Fruit fly (Drosophila melanogaster) whole organism, embryonic: ENCODE data around the gene 7B2.

ENCODE experiments used
- CG12769 ChIP-seq: fragments of 200-800 bp; sonication (Bioruptor generic); optimal IDR thresholded peaks from 2 replicates; lab custom pipeline; 2019; ENCODE audit warnings: missing biosample characterization, mild to moderate bottlenecking, missing genetic modification characterization, moderate library complexity
- CG14965 ChIP-seq: fragments of 200-800 bp; sonication (Bioruptor generic); optimal IDR thresholded peaks from 2 replicates; lab custom pipeline; 2016; ENCODE audit warnings: missing biosample characterization, missing genetic modification characterization, borderline replicate concordance
- CG2129 ChIP-seq: fragments of 200-800 bp; sonication (Bioruptor generic); IDR thresholded peaks from 2 replicates; pipeline ENCODE4 v1.3.6; 2022; ENCODE audit warnings: missing biosample characterization, missing genetic modification characterization; ENCODE audit not compliant: partially characterized antibody
- CG2199 ChIP-seq: fragments of 200-800 bp; sonication (Bioruptor generic); IDR thresholded peaks from 3 replicates; pipeline ENCODE4 v1.3.6; 2022; ENCODE audit warnings: missing biosample characterization, missing genetic modification characterization
- CG30020 ChIP-seq: fragments of 200-800 bp; optimal IDR thresholded peaks from 2 replicates; lab custom pipeline; 2019; ENCODE audit warnings: missing biosample characterization, mild to moderate bottlenecking, missing genetic modification characterization, moderate library complexity
- CG32532 ChIP-seq: fragments of 200-800 bp; sonication (Bioruptor generic); IDR thresholded peaks from 2 replicates; pipeline ENCODE4 v1.3.6; 2022; ENCODE audit warnings: missing biosample characterization, missing genetic modification characterization
- CG32772 ChIP-seq: fragments of 200-800 bp; sonication (Bioruptor generic); IDR thresholded peaks from 2 replicates; pipeline ENCODE4 v1.3.6; 2022; ENCODE audit warnings: missing biosample characterization, missing genetic modification characterization
- CG3281 ChIP-seq: fragments of 200-800 bp; sonication (Bioruptor generic); optimal IDR thresholded peaks from 3 replicates; lab custom pipeline; 2017; ENCODE audit warnings: missing biosample characterization, mild to moderate bottlenecking, missing genetic modification characterization
- CG33557 ChIP-seq: fragments of 200-800 bp; sonication (Bioruptor generic); optimal IDR thresholded peaks from 2 replicates; lab custom pipeline; 2019; ENCODE audit warnings: missing biosample characterization, mild to moderate bottlenecking, missing genetic modification characterization, moderate library complexity
- CG42726 ChIP-seq: fragments of 200-800 bp; sonication (Bioruptor generic); IDR thresholded peaks from 2 replicates; pipeline ENCODE4 v1.3.6; 2022; ENCODE audit warnings: missing biosample characterization, missing genetic modification characterization; ENCODE audit not compliant: partially characterized antibody
- CG4617 ChIP-seq: fragments of 200-800 bp; sonication (Bioruptor generic); optimal IDR thresholded peaks from 3 replicates; lab custom pipeline; 2016; ENCODE audit warnings: missing biosample characterization, missing genetic modification characterization, borderline replicate concordance
- CG6272 ChIP-seq: fragments of 200-800 bp; sonication (Bioruptor generic); IDR thresholded peaks from 2 replicates; pipeline ENCODE4 v1.3.6; 2022; ENCODE audit warnings: missing biosample characterization, missing genetic modification characterization
- CG6791 ChIP-seq: fragments of 200-800 bp; sonication (Bioruptor generic); IDR thresholded peaks from 3 replicates; pipeline ENCODE4 v1.3.6; 2022; ENCODE audit warnings: missing biosample characterization, missing genetic modification characterization; ENCODE audit not compliant: partially characterized antibody
- CG8089 ChIP-seq: fragments of 200-800 bp; sonication (Bioruptor generic); optimal IDR thresholded peaks from 3 replicates; lab custom pipeline; 2016; ENCODE audit warnings: missing biosample characterization, missing genetic modification characterization
- CG8478 ChIP-seq: fragments of >200 bp; optimal IDR thresholded peaks from 2 replicates; lab custom pipeline; 2018
- Camta ChIP-seq: fragments of 200-800 bp; sonication (Bioruptor generic); optimal IDR thresholded peaks from 2 replicates; lab custom pipeline; 2016; ENCODE audit warnings: missing biosample characterization, missing genetic modification characterization
- D ChIP-seq, 2 experiments: fragments of 200-800 bp in 1 of 2; fragments of >200 bp in 1 of 2; sonication (Bioruptor generic) in 1 of 2; optimal IDR thresholded peaks; 2 replicates in 1 of 2; 3 replicates in 1 of 2; lab custom pipeline; 2017; ENCODE audit warnings: mild to moderate bottlenecking in 1 of 2, missing biosample characterization in 1 of 2, missing genetic modification characterization in 1 of 2, missing genetic modification reagents in 1 of 2
- Dek ChIP-seq: fragments of 200-800 bp; sonication (Bioruptor generic); optimal IDR thresholded peaks from 3 replicates; lab custom pipeline; 2019; ENCODE audit warnings: missing biosample characterization, mild to moderate bottlenecking, missing genetic modification characterization, moderate library complexity
- Dref ChIP-seq: fragments of 200-800 bp; sonication (Bioruptor generic); IDR thresholded peaks from 2 replicates; pipeline ENCODE4 v1.3.6; 2022; ENCODE audit warnings: missing biosample characterization, missing genetic modification characterization
- Fer2 ChIP-seq: fragments of 200-800 bp; sonication (Bioruptor generic); optimal IDR thresholded peaks from 2 replicates; lab custom pipeline; 2018; ENCODE audit warnings: missing biosample characterization, mild to moderate bottlenecking, missing genetic modification characterization, moderate library complexity
- H15 ChIP-seq: fragments of 200-800 bp; sonication (Bioruptor generic); IDR thresholded peaks from 3 replicates; pipeline ENCODE4 v1.3.6; 2022; ENCODE audit warnings: missing biosample characterization, missing genetic modification characterization
- Lim3 ChIP-seq: fragments of 200-800 bp; sonication (Bioruptor generic); IDR thresholded peaks from 2 replicates; pipeline ENCODE4 v1.3.6; 2022; ENCODE audit warnings: missing biosample characterization, missing genetic modification characterization
- Mad ChIP-seq: fragments of 200-800 bp; sonication (Bioruptor generic); optimal IDR thresholded peaks from 2 replicates; lab custom pipeline; 2016; ENCODE audit warnings: missing biosample characterization, missing genetic modification characterization
- Opbp ChIP-seq: fragments of 200-800 bp; sonication (Bioruptor generic); IDR thresholded peaks from 3 replicates; pipeline ENCODE4 v1.3.6; 2022; ENCODE audit warnings: missing biosample characterization, missing genetic modification characterization; ENCODE audit not compliant: partially characterized antibody
- PHDP ChIP-seq: fragments of 200-800 bp; sonication (Bioruptor generic); optimal IDR thresholded peaks from 3 replicates; lab custom pipeline; 2018; ENCODE audit warnings: missing biosample characterization, mild to moderate bottlenecking, missing genetic modification characterization, moderate library complexity
- Side ChIP-seq: fragments of 200-800 bp; sonication (Bioruptor generic); optimal IDR thresholded peaks from 2 replicates; lab custom pipeline; 2016; ENCODE audit warnings: missing biosample characterization, missing genetic modification characterization
- Sry-β ChIP-seq: fragments of 200-800 bp; sonication (Bioruptor generic); optimal IDR thresholded peaks from 2 replicates; lab custom pipeline; 2018; ENCODE audit warnings: missing biosample characterization, mild to moderate bottlenecking, missing genetic modification characterization, moderate library complexity
- Tbp ChIP-seq: fragments of >200 bp; optimal IDR thresholded peaks from 2 replicates; lab custom pipeline; 2018; ENCODE audit warnings: missing biosample characterization, missing genetic modification characterization
- Vsx1 ChIP-seq: fragments of 200-800 bp; sonication (Bioruptor generic); optimal IDR thresholded peaks from 2 replicates; lab custom pipeline; 2017; ENCODE audit warnings: missing biosample characterization, mild to moderate bottlenecking, missing genetic modification characterization, missing genetic modification reagents
- al ChIP-seq: fragments of 200-800 bp; sonication (Bioruptor generic); IDR thresholded peaks from 2 replicates; pipeline ENCODE4 v1.3.6; 2022; ENCODE audit warnings: missing biosample characterization, missing genetic modification characterization
- ap ChIP-seq: fragments of 200-800 bp; sonication (Bioruptor generic); IDR thresholded peaks from 2 replicates; pipeline ENCODE4 v1.3.6; 2022; ENCODE audit warnings: missing biosample characterization, missing genetic modification characterization
- bigmax ChIP-seq: fragments of 200-800 bp; sonication (Bioruptor generic); optimal IDR thresholded peaks from 2 replicates; lab custom pipeline; 2018; ENCODE audit warnings: missing biosample characterization, mild to moderate bottlenecking, missing genetic modification characterization
- cas ChIP-seq: fragments of 200-800 bp; sonication (Bioruptor generic); IDR thresholded peaks from 2 replicates; pipeline ENCODE4 v1.3.6; 2022; ENCODE audit warnings: missing biosample characterization, missing genetic modification characterization
- caup ChIP-seq: fragments of 200-800 bp; sonication (Bioruptor generic); optimal IDR thresholded peaks from 3 replicates; lab custom pipeline; 2017; ENCODE audit warnings: missing biosample characterization, mild to moderate bottlenecking, missing genetic modification characterization, moderate library complexity; ENCODE audit not compliant: severe bottlenecking
- disco-r ChIP-seq: fragments of 200-800 bp; sonication (Bioruptor generic); optimal IDR thresholded peaks from 2 replicates; lab custom pipeline; 2016; ENCODE audit warnings: missing biosample characterization, missing genetic modification characterization
- eve ChIP-seq, 2 experiments: fragments of >200 bp; optimal IDR thresholded peaks; 2 replicates each; lab custom pipeline; 2017; ENCODE audit warnings: missing biosample characterization in 2 of 2, missing genetic modification characterization in 2 of 2
- gt ChIP-seq: fragments of 200-800 bp; sonication (Bioruptor generic); IDR thresholded peaks from 2 replicates; pipeline ENCODE4 v1.3.6; 2022; ENCODE audit warnings: missing biosample characterization, missing genetic modification characterization
- hkb ChIP-seq, 2 experiments: fragments of 200-800 bp in 1 of 2; fragments of >200 bp in 1 of 2; sonication (Bioruptor generic) in 1 of 2; IDR thresholded peaks in 1 of 2; optimal IDR thresholded peaks in 1 of 2; 2 replicates each; pipeline versions ENCODE4 v1.3.6 to Lab custom; 2017 to 2022; ENCODE audit warnings: missing biosample characterization in 1 of 2, missing genetic modification characterization in 1 of 2
- jumu ChIP-seq: fragments of 200-800 bp; sonication (Bioruptor generic); optimal IDR thresholded peaks from 3 replicates; lab custom pipeline; 2016; ENCODE audit warnings: missing biosample characterization, missing genetic modification characterization
- kni ChIP-seq: fragments of 200-800 bp; sonication (Bioruptor generic); optimal IDR thresholded peaks from 3 replicates; lab custom pipeline; 2017; ENCODE audit warnings: mild to moderate bottlenecking, missing biosample characterization, missing genetic modification reagents, missing genetic modification characterization
- mam ChIP-seq: fragments of 200-800 bp; sonication (Bioruptor generic); optimal IDR thresholded peaks from 3 replicates; lab custom pipeline; 2016; ENCODE audit warnings: missing biosample characterization, missing genetic modification characterization
- mirr ChIP-seq: fragments of 200-800 bp; sonication (Bioruptor generic); optimal IDR thresholded peaks from 3 replicates; lab custom pipeline; 2018; ENCODE audit warnings: missing biosample characterization, mild to moderate bottlenecking, missing genetic modification characterization
- p53 ChIP-seq: fragments of 200-800 bp; sonication (Bioruptor generic); optimal IDR thresholded peaks from 2 replicates; lab custom pipeline; 2016; ENCODE audit warnings: missing biosample characterization, missing genetic modification characterization
- phol ChIP-seq: fragments of 200-800 bp; sonication (Bioruptor generic); optimal IDR thresholded peaks from 3 replicates; lab custom pipeline; 2018; ENCODE audit warnings: missing biosample characterization, mild to moderate bottlenecking, missing genetic modification characterization, moderate library complexity
- pros ChIP-seq: fragments of 200-800 bp; sonication (Bioruptor generic); optimal IDR thresholded peaks from 3 replicates; lab custom pipeline; 2019; ENCODE audit warnings: missing biosample characterization, mild to moderate bottlenecking, missing genetic modification characterization, moderate library complexity
- rib ChIP-seq: fragments of 200-800 bp; sonication (Bioruptor generic); IDR thresholded peaks from 2 replicates; pipeline ENCODE4 v1.3.6; 2022; ENCODE audit warnings: missing biosample characterization, missing genetic modification characterization
- sisA ChIP-seq: fragments of 200-800 bp; sonication (Bioruptor generic); IDR thresholded peaks from 2 replicates; pipeline ENCODE4 v1.3.6; 2022; ENCODE audit warnings: missing biosample characterization, missing genetic modification characterization
- tup ChIP-seq: fragments of 200-800 bp; sonication (Bioruptor generic); optimal IDR thresholded peaks from 2 replicates; lab custom pipeline; 2016; ENCODE audit warnings: missing biosample characterization, mild to moderate bottlenecking, missing genetic modification characterization, moderate library complexity
- yki ChIP-seq: fragments of >200 bp; optimal IDR thresholded peaks from 3 replicates; lab custom pipeline; 2018
- zfh1 ChIP-seq: fragments of 200-800 bp; sonication (Bioruptor generic); IDR thresholded peaks from 3 replicates; pipeline ENCODE4 v1.3.6; 2022; ENCODE audit warnings: missing biosample characterization, missing genetic modification characterization

Gene 7B2

DNA sequence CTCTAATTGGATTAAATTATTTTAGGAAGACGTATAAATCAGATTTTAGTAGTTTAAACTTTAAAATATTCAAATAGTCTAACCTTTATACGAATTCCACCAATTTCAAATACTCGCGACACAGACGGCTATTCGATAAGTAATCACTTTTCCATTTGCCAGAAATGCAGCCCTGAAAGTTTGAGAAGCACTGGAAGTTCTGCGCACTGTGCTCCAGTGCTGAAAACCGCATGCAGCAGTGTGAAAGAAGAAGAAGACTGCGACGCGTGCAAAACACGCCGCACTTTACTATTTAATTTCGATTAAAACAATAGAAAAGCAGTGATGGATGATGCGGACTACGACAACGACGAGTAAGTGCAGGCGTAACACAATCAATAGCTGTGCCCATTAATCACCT is 5.0 kb upstream of the 7B2 start, which contains the start of gene Polr2F (continued):
- peak; percentile 43; the same call in 1 of the 2 replicates for TF ChIP-seq ap (GFP tag; lab: Robert Waterston, UW)
- no peak for TF ChIP-seq Tbp (GFP tag; lab: Kevin White, UChicago)
- TF ChIP-seq CG8089: peak; percentile 79
- peak; percentile 94 for TF ChIP-seq jumu (GFP tag; lab: Kevin White, UChicago)
- no peak for TF ChIP-seq yki
- no peak for TF ChIP-seq D (optimal IDR thresholded peaks at IDR 0.05; lab: Kevin White, UChicago)
- peak; percentile 44 for TF ChIP-seq D (GFP tag; optimal IDR thresholded peaks at IDR 0.05; lab: Kevin White, UChicago)
- peak; percentile 68 for TF ChIP-seq PHDP (tag; lab: Kevin White, UChicago)
- peak; percentile 72 for TF ChIP-seq mirr (GFP tag; lab: Kevin White, UChicago)
- peak; percentile 84 for TF ChIP-seq H15 (GFP tag; lab: Robert Waterston, UW)
- TF ChIP-seq p53 (GFP tag; lab: Kevin White, UChicago): peak; percentile 80
- TF ChIP-seq CG42726: peak; percentile 55; the same call in 1 of the 2 replicates
- peak; percentile 87 for TF ChIP-seq sisA (GFP tag; lab: Robert Waterston, UW)
- TF ChIP-seq Lim3 (GFP tag; lab: Robert Waterston, UW): no peak
- TF ChIP-seq tup (GFP tag; lab: Kevin White, UChicago): peak; percentile 81
- peak; percentile 62 for TF ChIP-seq CG30020 (tag; lab: Kevin White, UChicago)
- peak; percentile 69 for TF ChIP-seq CG6272 (GFP tag; lab: Robert Waterston, UW)
- TF ChIP-seq Camta (GFP tag; lab: Kevin White, UChicago): peak; percentile 80
- peak; percentile 81 for TF ChIP-seq zfh1 (GFP tag; lab: Robert Waterston, UW)
- no peak for TF ChIP-seq hkb (optimal IDR thresholded peaks at IDR 0.05; lab: Kevin White, UChicago)
- TF ChIP-seq hkb (GFP tag; IDR thresholded peaks at IDR 0.05; lab: Robert Waterston, UW): peak; percentile 73
- TF ChIP-seq CG3281: peak; percentile 69
- peak; percentile 80 for TF ChIP-seq Opbp
- 0 out of 3 replicates have a peak, but pooled peaks have one; percentile 42 for TF ChIP-seq CG2199 (GFP tag; lab: Robert Waterston, UW)
- peak; percentile 59 for TF ChIP-seq Fer2 (tag; lab: Kevin White, UChicago)
- TF ChIP-seq eve (GFP tag; optimal IDR thresholded peaks at IDR 0.05; lab: Kevin White, UChicago): no peak
- TF ChIP-seq rib (GFP tag; lab: Robert Waterston, UW): peak; percentile 87
- no peak for TF ChIP-seq CG2129 (GFP tag; lab: Robert Waterston, UW)
- TF ChIP-seq CG32772 (GFP tag; lab: Robert Waterston, UW): peak; percentile 11; the same call in 1 of the 2 replicates
- peak; percentile 72 for TF ChIP-seq disco-r (GFP tag; lab: Kevin White, UChicago)
- TF ChIP-seq Dek (tag; lab: Kevin White, UChicago): peak; percentile 79
- TF ChIP-seq caup (GFP tag; lab: Kevin White, UChicago): peak; percentile 92
- no peak for TF ChIP-seq pros (GFP tag; lab: Kevin White, UChicago)
- no peak for TF ChIP-seq Vsx1 (GFP tag; lab: Kevin White, UChicago)
- TF ChIP-seq CG6791 (GFP tag; lab: Robert Waterston, UW): peak; percentile 57; the same call in 1 of the 3 replicates
- TF ChIP-seq Dref: peak; percentile 93
- TF ChIP-seq CG33557 (GFP tag; lab: Kevin White, UChicago): peak; percentile 63
- peak; percentile 65 for TF ChIP-seq al
- peak; percentile 68 for TF ChIP-seq bigmax (GFP tag; lab: Kevin White, UChicago)
- no peak for TF ChIP-seq CG14965 (GFP tag; lab: Kevin White, UChicago)
- peak; percentile 87 for TF ChIP-seq CG32532 (GFP tag; lab: Robert Waterston, UW)
- TF ChIP-seq mam (GFP tag; lab: Kevin White, UChicago): peak; percentile 97
- peak; percentile 89 for TF ChIP-seq Side (GFP tag; lab: Kevin White, UChicago)
- TF ChIP-seq Mad (GFP tag; lab: Kevin White, UChicago): peak; percentile 94
- TF ChIP-seq gt (GFP tag; lab: Robert Waterston, UW): no peak
- no peak for TF ChIP-seq CG12769 (tag; lab: Kevin White, UChicago)
- peak; percentile 78 for TF ChIP-seq cas (GFP tag; lab: Robert Waterston, UW)
- TF ChIP-seq phol: peak; percentile 78
- no peak for TF ChIP-seq CG8478 (lab: Kevin White, UChicago)
- TF ChIP-seq CG4617 (GFP tag; lab: Kevin White, UChicago): peak; percentile 98
- TF ChIP-seq kni (GFP tag; lab: Kevin White, UChicago): peak; percentile 32
- peak; percentile 34 for TF ChIP-seq Sry-β (GFP tag; lab: Kevin White, UChicago)
